Fruit fly (Drosophila melanogaster) whole organism, embryonic: ENCODE measurements around the gene Snm1.

Experiments used
- Abd-B ChIP-seq: fragments of 200-800 bp; sonication (Bioruptor generic); optimal IDR thresholded peaks from 2 replicates; lab custom pipeline; 2018; ENCODE audit warnings: missing biosample characterization, mild to moderate bottlenecking, missing genetic modification characterization, moderate library complexity
- Atf-2 ChIP-seq: fragments of 200-800 bp; sonication (Bioruptor generic); optimal IDR thresholded peaks from 2 replicates; lab custom pipeline; 2016; ENCODE audit warnings: missing biosample characterization, missing genetic modification characterization
- Atf6 ChIP-seq: fragments of 200-800 bp; sonication (Bioruptor generic); IDR thresholded peaks from 2 replicates; pipeline ENCODE4 v1.3.6; 2022; ENCODE audit warnings: missing biosample characterization, missing genetic modification characterization
- B-H1 ChIP-seq: fragments of 200-800 bp; sonication (Bioruptor generic); IDR thresholded peaks from 3 replicates; pipeline ENCODE4 v1.3.6; 2022; ENCODE audit warnings: missing biosample characterization, missing genetic modification characterization
- CG10366 ChIP-seq: fragments of 200-800 bp; sonication (Bioruptor generic); IDR thresholded peaks from 2 replicates; pipeline ENCODE4 v1.3.6; 2022; ENCODE audit warnings: missing biosample characterization, missing genetic modification characterization
- CG14014 ChIP-seq: fragments of 200-800 bp; sonication (Bioruptor generic); IDR thresholded peaks from 2 replicates; pipeline ENCODE4 v1.3.6; 2022; ENCODE audit warnings: missing biosample characterization, missing genetic modification characterization
- CG15073 ChIP-seq: fragments of 200-800 bp; sonication (Bioruptor generic); optimal IDR thresholded peaks from 2 replicates; lab custom pipeline; 2016; ENCODE audit warnings: missing biosample characterization, missing genetic modification characterization
- CG15479 ChIP-seq: fragments of 200-800 bp; sonication (Bioruptor generic); optimal IDR thresholded peaks from 3 replicates; lab custom pipeline; 2019; ENCODE audit warnings: missing biosample characterization, mild to moderate bottlenecking, missing genetic modification characterization, moderate library complexity
- CG15696 ChIP-seq: fragments of 200-800 bp; sonication (Bioruptor generic); optimal IDR thresholded peaks from 2 replicates; lab custom pipeline; 2019; ENCODE audit warnings: missing biosample characterization, mild to moderate bottlenecking, missing genetic modification characterization, moderate library complexity
- CG16779 ChIP-seq: fragments of 200-800 bp; sonication (Bioruptor generic); IDR thresholded peaks from 2 replicates; pipeline ENCODE4 v1.3.6; 2022; ENCODE audit warnings: missing biosample characterization, missing genetic modification characterization
- CG2202 ChIP-seq: fragments of 200-800 bp; sonication (Bioruptor generic); optimal IDR thresholded peaks from 2 replicates; lab custom pipeline; 2018; ENCODE audit warnings: missing biosample characterization, mild to moderate bottlenecking, missing genetic modification characterization
- CG33213 ChIP-seq: fragments of 200-800 bp; sonication (Bioruptor generic); optimal IDR thresholded peaks from 3 replicates; lab custom pipeline; 2016; ENCODE audit warnings: missing biosample characterization, missing genetic modification characterization
- CG5245 ChIP-seq: fragments of 200-800 bp; sonication (Bioruptor generic); optimal IDR thresholded peaks from 3 replicates; lab custom pipeline; 2016; ENCODE audit warnings: missing biosample characterization, missing genetic modification characterization
- CG6854 ChIP-seq: fragments of 200-800 bp; sonication (Bioruptor generic); optimal IDR thresholded peaks from 3 replicates; lab custom pipeline; 2017; ENCODE audit warnings: missing biosample characterization, mild to moderate bottlenecking, missing genetic modification characterization
- CG7745 ChIP-seq: fragments of 200-800 bp; sonication (Bioruptor generic); optimal IDR thresholded peaks from 2 replicates; lab custom pipeline; 2018; ENCODE audit warnings: missing biosample characterization, mild to moderate bottlenecking, missing genetic modification characterization, moderate library complexity
- CG7928 ChIP-seq: fragments of 200-800 bp; sonication (Bioruptor generic); optimal IDR thresholded peaks from 2 replicates; lab custom pipeline; 2017; ENCODE audit warnings: missing biosample characterization, mild to moderate bottlenecking, missing genetic modification characterization
- CG7963 ChIP-seq: fragments of 200-800 bp; sonication (Bioruptor generic); IDR thresholded peaks from 3 replicates; pipeline ENCODE4 v1.3.6; 2022; ENCODE audit warnings: missing biosample characterization, missing genetic modification characterization; ENCODE audit not compliant: partially characterized antibody
- CG8089 ChIP-seq: fragments of 200-800 bp; sonication (Bioruptor generic); optimal IDR thresholded peaks from 3 replicates; lab custom pipeline; 2016; ENCODE audit warnings: missing biosample characterization, missing genetic modification characterization
- CG8359 ChIP-seq: fragments of 200-800 bp; sonication (Bioruptor generic); optimal IDR thresholded peaks from 2 replicates; lab custom pipeline; 2017; ENCODE audit warnings: missing biosample characterization, mild to moderate bottlenecking, missing genetic modification characterization, borderline replicate concordance
- CG9437 ChIP-seq: fragments of 200-800 bp; sonication (Bioruptor generic); optimal IDR thresholded peaks from 2 replicates; lab custom pipeline; 2018; ENCODE audit warnings: missing biosample characterization, mild to moderate bottlenecking, missing genetic modification characterization
- CG9727 ChIP-seq: fragments of 200-800 bp; sonication (Bioruptor generic); optimal IDR thresholded peaks from 3 replicates; lab custom pipeline; 2017; ENCODE audit warnings: missing biosample characterization, mild to moderate bottlenecking, missing genetic modification characterization
- E2f2 ChIP-seq: fragments of 200-800 bp; sonication (Bioruptor generic); IDR thresholded peaks from 2 replicates; pipeline ENCODE4 v1.3.6; 2022; ENCODE audit warnings: missing biosample characterization, missing genetic modification characterization
- Fer2 ChIP-seq: fragments of 200-800 bp; sonication (Bioruptor generic); optimal IDR thresholded peaks from 2 replicates; lab custom pipeline; 2018; ENCODE audit warnings: missing biosample characterization, mild to moderate bottlenecking, missing genetic modification characterization, moderate library complexity
- GATAe ChIP-seq: fragments of 200-800 bp; sonication (Bioruptor generic); conservative IDR thresholded peaks from 2 replicates; pipeline ENCODE4 v1.3.6; 2022; ENCODE audit warnings: missing biosample characterization, missing genetic modification characterization
- Gug ChIP-seq: fragments of 200-800 bp; sonication (Bioruptor generic); IDR thresholded peaks from 4 replicates; pipeline ENCODE4 v1.3.6; 2022; ENCODE audit warnings: missing biosample characterization, missing genetic modification characterization
- NC2α ChIP-seq: fragments of 200-800 bp; sonication (Bioruptor generic); optimal IDR thresholded peaks from 2 replicates; lab custom pipeline; 2016; ENCODE audit warnings: missing biosample characterization, missing genetic modification characterization
- Neu2 ChIP-seq: fragments of 200-800 bp; sonication (Bioruptor generic); optimal IDR thresholded peaks from 3 replicates; lab custom pipeline; 2016; ENCODE audit warnings: missing biosample characterization, missing genetic modification characterization, borderline replicate concordance
- Sox100B ChIP-seq: fragments of 200-800 bp; sonication (Bioruptor generic); optimal IDR thresholded peaks from 3 replicates; lab custom pipeline; 2018; ENCODE audit warnings: missing biosample characterization, mild to moderate bottlenecking, missing genetic modification characterization
- Taf1 ChIP-seq: fragments of 200-800 bp; sonication (Bioruptor generic); IDR thresholded peaks from 2 replicates; pipeline ENCODE4 v1.3.6; 2022; ENCODE audit warnings: missing biosample characterization, missing genetic modification characterization
- Xrp1 ChIP-seq: fragments of 200-800 bp; sonication (Bioruptor generic); IDR thresholded peaks from 2 replicates; pipeline ENCODE4 v1.3.6; 2022; ENCODE audit warnings: missing biosample characterization, missing genetic modification characterization
- bab2 ChIP-seq: fragments of 200-800 bp; sonication (Bioruptor generic); optimal IDR thresholded peaks from 2 replicates; lab custom pipeline; 2016; ENCODE audit warnings: missing biosample characterization, missing genetic modification characterization
- bowl ChIP-seq: fragments of 200-800 bp; sonication (Bioruptor generic); IDR thresholded peaks from 2 replicates; pipeline ENCODE4 v1.3.6; 2022; ENCODE audit warnings: missing biosample characterization, missing genetic modification characterization
- bsh ChIP-seq, 2 experiments: fragments of 200-800 bp; sonication (Bioruptor generic); optimal IDR thresholded peaks; 2 replicates each; lab custom pipeline; 2017 to 2018; ENCODE audit warnings: mild to moderate bottlenecking in 2 of 2, missing biosample characterization in 2 of 2, missing genetic modification characterization in 2 of 2, moderate library complexity in 1 of 2
- chn ChIP-seq: fragments of 200-800 bp; sonication (Bioruptor generic); optimal IDR thresholded peaks from 2 replicates; lab custom pipeline; 2016; ENCODE audit warnings: missing biosample characterization, missing genetic modification characterization
- dm ChIP-seq: fragments of 200-800 bp; sonication (Bioruptor generic); optimal IDR thresholded peaks from 3 replicates; lab custom pipeline; 2016; ENCODE audit warnings: missing biosample characterization, missing genetic modification characterization
- dmrt11E ChIP-seq: fragments of 200-800 bp; sonication (Bioruptor generic); optimal IDR thresholded peaks from 3 replicates; lab custom pipeline; 2018; ENCODE audit warnings: missing biosample characterization, mild to moderate bottlenecking, missing genetic modification characterization, moderate library complexity
- gro ChIP-seq: fragments of 200-800 bp; sonication (Bioruptor generic); optimal IDR thresholded peaks from 2 replicates; lab custom pipeline; 2016; ENCODE audit warnings: missing biosample characterization, missing genetic modification characterization
- h ChIP-seq: fragments of >200 bp; optimal IDR thresholded peaks from 2 replicates; lab custom pipeline; 2017
- hkb ChIP-seq, 2 experiments: fragments of 200-800 bp in 1 of 2; fragments of >200 bp in 1 of 2; sonication (Bioruptor generic) in 1 of 2; IDR thresholded peaks in 1 of 2; optimal IDR thresholded peaks in 1 of 2; 2 replicates each; pipeline versions ENCODE4 v1.3.6 to Lab custom; 2017 to 2022; ENCODE audit warnings: missing biosample characterization in 1 of 2, missing genetic modification characterization in 1 of 2
- ken ChIP-seq: fragments of 200-800 bp; sonication (Bioruptor generic); IDR thresholded peaks from 3 replicates; pipeline ENCODE4 v1.3.6; 2022; ENCODE audit warnings: missing biosample characterization, missing genetic modification characterization
- peb ChIP-seq: fragments of 200-800 bp; sonication (Bioruptor generic); IDR thresholded peaks from 2 replicates; pipeline ENCODE4 v1.3.6; 2022; ENCODE audit warnings: missing biosample characterization, missing genetic modification characterization
- ssp ChIP-seq: fragments of 200-800 bp; sonication (Bioruptor generic); IDR thresholded peaks from 2 replicates; pipeline ENCODE4 v1.3.6; 2022; ENCODE audit warnings: missing biosample characterization, missing genetic modification characterization
- stc ChIP-seq: fragments of 200-800 bp; sonication (Bioruptor generic); IDR thresholded peaks from 2 replicates; pipeline ENCODE4 v1.3.6; 2022; ENCODE audit warnings: missing biosample characterization, missing genetic modification characterization
- tgo ChIP-seq: fragments of 200-800 bp; sonication (Bioruptor generic); IDR thresholded peaks from 3 replicates; pipeline ENCODE4 v1.3.6; 2022; ENCODE audit warnings: missing biosample characterization, missing genetic modification characterization
- tio ChIP-seq: fragments of 200-800 bp; sonication (Bioruptor generic); optimal IDR thresholded peaks from 2 replicates; lab custom pipeline; 2017; ENCODE audit warnings: missing biosample characterization, missing genetic modification characterization, inconsistent platforms
- tna ChIP-seq: fragments of 200-800 bp; sonication (Bioruptor generic); IDR thresholded peaks from 2 replicates; pipeline ENCODE4 v1.3.6; 2022; ENCODE audit warnings: missing biosample characterization, missing genetic modification characterization; ENCODE audit not compliant: partially characterized antibody
- trem ChIP-seq: fragments of 200-800 bp; optimal IDR thresholded peaks from 3 replicates; lab custom pipeline; 2019; ENCODE audit warnings: missing biosample characterization, mild to moderate bottlenecking, missing genetic modification characterization, moderate library complexity
- ttk ChIP-seq: fragments of 200-800 bp; sonication (Bioruptor generic); IDR thresholded peaks from 2 replicates; pipeline ENCODE4 v2.1.2; 2022; ENCODE audit warnings: missing biosample characterization, missing genetic modification characterization
- tx ChIP-seq: fragments of 200-800 bp; sonication (Bioruptor generic); optimal IDR thresholded peaks from 2 replicates; lab custom pipeline; 2016; ENCODE audit warnings: missing biosample characterization, missing genetic modification characterization
- unc-4 ChIP-seq: fragments of 200-800 bp; sonication (Bioruptor generic); IDR thresholded peaks from 2 replicates; pipeline ENCODE4 v1.3.6; 2022; ENCODE audit warnings: missing biosample characterization, missing genetic modification characterization; ENCODE audit not compliant: partially characterized antibody
- zen ChIP-seq: fragments of 200-800 bp; sonication (Bioruptor generic); optimal IDR thresholded peaks from 3 replicates; lab custom pipeline; 2018; ENCODE audit warnings: missing biosample characterization, mild to moderate bottlenecking, missing genetic modification characterization, moderate library complexity

Gene Snm1

DNA sequence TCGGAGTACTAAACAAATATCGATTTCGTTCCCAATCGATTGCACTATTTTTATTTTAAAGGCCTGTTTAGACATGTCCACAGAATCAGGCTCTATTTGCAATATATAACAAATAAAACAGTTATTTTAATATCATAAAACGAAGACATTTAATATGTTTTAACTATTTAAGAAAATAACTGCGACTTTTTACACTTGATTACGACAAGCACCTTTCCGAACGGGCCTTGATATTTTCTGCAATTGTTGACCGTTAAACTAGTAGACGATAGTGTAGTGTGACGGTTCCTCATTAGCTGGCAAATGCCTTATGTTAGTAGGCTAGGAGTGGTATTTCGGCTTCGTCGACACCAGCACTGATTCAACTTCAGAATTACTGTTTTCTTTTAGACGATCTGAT lies 13.7 kb downstream of the Snm1 start, which contains the start of the genes CG2931 and Rheb (continued):
- TF ChIP-seq CG8089 (GFP tag; lab: Kevin White, UChicago) (peak; percentile 4), CG33213 (GFP tag; lab: Kevin White, UChicago) (peak; percentile 60), ssp (GFP tag; lab: Robert Waterston, UW) (peak; percentile 93), bowl (GFP tag; lab: Robert Waterston, UW) (no peak), CG15696 (tag; lab: Kevin White, UChicago) (peak; percentile 53), gro (GFP tag; lab: Kevin White, UChicago) (peak; percentile 44), Atf-2 (GFP tag; lab: Kevin White, UChicago) (peak; percentile 37), Xrp1 (peak; percentile 81), ttk (GFP tag; lab: Robert Waterston, UW) (0 out of 2 replicates have a peak, but pooled peaks have one; percentile 57), Gug (GFP tag; lab: Robert Waterston, UW) (no peak; the same call in 3 of the 4 replicates), CG6854 (GFP tag; lab: Kevin White, UChicago) (no peak), Abd-B (peak; percentile 74), zen (tag; lab: Kevin White, UChicago) (peak; percentile 62), tna (GFP tag; lab: Robert Waterston, UW) (peak; percentile 64), chn (peak; percentile 61), CG14014 (GFP tag; lab: Robert Waterston, UW) (peak; percentile 63), B-H1 (GFP tag; lab: Robert Waterston, UW) (no peak; the same call in 2 of the 3 replicates), tx (peak; percentile 32), CG7963 (GFP tag; lab: Robert Waterston, UW) (no peak), Taf1 (GFP tag; lab: Robert Waterston, UW) (no peak), CG9437 (peak; percentile 5), CG15073 (GFP tag; lab: Kevin White, UChicago) (no peak), Atf6 (peak; percentile 67), CG2202 (tag; lab: Kevin White, UChicago) (no peak), GATAe (GFP tag; lab: Robert Waterston, UW) (no peak), CG8359 (no peak), bsh (GFP tag; optimal IDR thresholded peaks at IDR 0.05; lab: Kevin White, UChicago) (peak in 1 of 2 experiments; percentile 70), trem (tag; lab: Kevin White, UChicago) (peak; percentile 89), h (lab: Kevin White, UChicago) (no peak), Fer2 (tag; lab: Kevin White, UChicago) (peak; percentile 34), Neu2 (no peak), bab2 (GFP tag; lab: Kevin White, UChicago) (no peak), CG5245 (peak; percentile 23), CG7745 (tag; lab: Kevin White, UChicago) (no peak), dmrt11E (tag; lab: Kevin White, UChicago) (peak; percentile 64), CG16779 (GFP tag; lab: Robert Waterston, UW) (no peak), Sox100B (GFP tag; lab: Kevin White, UChicago) (peak; percentile 26), dm (GFP tag; lab: Kevin White, UChicago) (peak; percentile 16), CG15479 (peak; percentile 51), tgo (GFP tag; lab: Robert Waterston, UW) (peak; percentile 67), CG10366 (GFP tag; lab: Robert Waterston, UW) (peak; percentile 70), CG7928 (GFP tag; lab: Kevin White, UChicago) (peak; percentile 15), stc (peak; percentile 39; the same call in 1 of the 2 replicates), tio (GFP tag; lab: Kevin White, UChicago) (no peak), CG9727 (GFP tag; lab: Kevin White, UChicago) (peak; percentile 67), NC2α (GFP tag; lab: Kevin White, UChicago) (no peak), ken (GFP tag; lab: Robert Waterston, UW) (peak; percentile 66), peb (GFP tag; lab: Robert Waterston, UW) (peak; percentile 47), E2f2 (GFP tag; lab: Robert Waterston, UW) (peak; percentile 51; the same call in 1 of the 2 replicates), unc-4 (GFP tag; lab: Robert Waterston, UW) (peak; percentile 78), hkb (optimal IDR thresholded peaks at IDR 0.05; lab: Kevin White, UChicago) (no peak), hkb (GFP tag; IDR thresholded peaks at IDR 0.05; lab: Robert Waterston, UW) (peak; percentile 68)
